Fruit fly (Drosophila melanogaster) whole organism, wandering third instar larva: ENCODE results near the gene Herc4.

Experiments used
- Abd-B ChIP-seq: fragments of >200 bp; optimal IDR thresholded peaks from 2 replicates; lab custom pipeline; 2017; ENCODE audit warnings: missing biosample characterization, missing genetic modification characterization
- CG32264 ChIP-seq: fragments of 200-800 bp; sonication (Bioruptor generic); optimal IDR thresholded peaks from 2 replicates; lab custom pipeline; 2016; ENCODE audit warnings: missing biosample characterization, missing genetic modification characterization
- CG9705 ChIP-seq: fragments of 200-800 bp; sonication (Bioruptor generic); optimal IDR thresholded peaks from 2 replicates; lab custom pipeline; 2018; ENCODE audit warnings: missing biosample characterization, mild to moderate bottlenecking, missing genetic modification characterization
- CrebA ChIP-seq: fragments of 200-800 bp; sonication (Bioruptor generic); optimal IDR thresholded peaks from 2 replicates; lab custom pipeline; 2016; ENCODE audit warnings: missing biosample characterization, mild to moderate bottlenecking, missing genetic modification characterization, borderline replicate concordance
- Dfd ChIP-seq: fragments of >200 bp; optimal IDR thresholded peaks from 2 replicates; lab custom pipeline; 2017; ENCODE audit warnings: missing biosample characterization, missing genetic modification characterization
- Dif ChIP-seq: fragments of 200-275, 200-300 bp; sonication (Bioruptor generic); optimal IDR thresholded peaks from 2 replicates; lab custom pipeline; 2018; ENCODE audit warnings: missing biosample characterization, missing genetic modification characterization; ENCODE audit not compliant: partially characterized antibody
- GATAd ChIP-seq: sonication (Bioruptor generic); optimal IDR thresholded peaks from 2 replicates; lab custom pipeline; 2016; ENCODE audit warnings: missing biosample characterization, missing genetic modification characterization
- HLH106 ChIP-seq: fragments of 200-800 bp; optimal IDR thresholded peaks from 3 replicates; lab custom pipeline; 2019; ENCODE audit warnings: missing biosample characterization, mild to moderate bottlenecking, missing genetic modification characterization, moderate library complexity
- Hnf4 ChIP-seq: fragments of 200-800 bp; sonication (Bioruptor generic); optimal IDR thresholded peaks from 2 replicates; lab custom pipeline; 2016; ENCODE audit warnings: missing biosample characterization, mild to moderate bottlenecking, missing genetic modification characterization
- Hr78 ChIP-seq: fragments of >200 bp; optimal IDR thresholded peaks from 2 replicates; lab custom pipeline; 2017; ENCODE audit warnings: missing biosample characterization, missing genetic modification characterization
- Hr83 ChIP-seq: fragments of 200-300 bp; sonication (Bioruptor generic); optimal IDR thresholded peaks from 2 replicates; lab custom pipeline; 2016; ENCODE audit warnings: missing biosample characterization, mild to moderate bottlenecking, missing genetic modification characterization, moderate library complexity; ENCODE audit not compliant: poor library complexity, severe bottlenecking
- Jra ChIP-seq: sonication (Bioruptor generic); optimal IDR thresholded peaks from 2 replicates; lab custom pipeline; 2016; ENCODE audit warnings: missing biosample characterization, missing genetic modification characterization
- Mio ChIP-seq: sonication (Bioruptor generic); optimal IDR thresholded peaks from 2 replicates; lab custom pipeline; 2016; ENCODE audit warnings: missing biosample characterization, missing genetic modification characterization
- Myc ChIP-seq: fragments of >200 bp; optimal IDR thresholded peaks from 2 replicates; lab custom pipeline; 2017
- OdsH ChIP-seq: fragments of 200-800 bp; sonication (Bioruptor generic); optimal IDR thresholded peaks from 2 replicates; lab custom pipeline; 2016; ENCODE audit warnings: missing biosample characterization, mild to moderate bottlenecking, missing genetic modification characterization
- Rel ChIP-seq, 2 experiments: fragments of 200-800 bp; sonication (Bioruptor generic) in 1 of 2; optimal IDR thresholded peaks; 2 replicates in 1 of 2; 3 replicates in 1 of 2; lab custom pipeline; 2016 to 2019; ENCODE audit warnings: mild to moderate bottlenecking in 2 of 2, missing biosample characterization in 2 of 2, missing genetic modification characterization in 2 of 2, moderate library complexity in 1 of 2
- Sp1 ChIP-seq: fragments of 200-800 bp; sonication (Bioruptor generic); optimal IDR thresholded peaks from 3 replicates; lab custom pipeline; 2019; ENCODE audit warnings: missing biosample characterization, mild to moderate bottlenecking, missing genetic modification characterization, moderate library complexity
- Vsx2 ChIP-seq: fragments of 200-300, 225-300 bp; sonication (Bioruptor generic); optimal IDR thresholded peaks from 2 replicates; lab custom pipeline; 2018; ENCODE audit warnings: missing biosample characterization, missing genetic modification characterization; ENCODE audit not compliant: partially characterized antibody
- br ChIP-seq: fragments of 200-800 bp; sonication (Bioruptor generic); optimal IDR thresholded peaks from 2 replicates; lab custom pipeline; 2016; ENCODE audit warnings: missing biosample characterization, missing genetic modification characterization
- brk ChIP-seq: fragments of 200-800 bp; sonication (Bioruptor generic); optimal IDR thresholded peaks from 2 replicates; lab custom pipeline; 2016; ENCODE audit warnings: missing biosample characterization, mild to moderate bottlenecking, missing genetic modification characterization
- dl ChIP-seq, 2 experiments: fragments of 175-275, 200-275 bp in 1 of 2; fragments of 200-275 bp in 1 of 2; sonication (Bioruptor generic); optimal IDR thresholded peaks; lab custom pipeline; 2018; ENCODE audit warnings: mild to moderate bottlenecking in 2 of 2, missing biosample characterization in 2 of 2, missing genetic modification characterization in 2 of 2, moderate library complexity in 2 of 2; ENCODE audit not compliant: partially characterized antibody in 2 of 2, insufficient read depth in 1 of 2
- dmrt93B ChIP-seq: fragments of 200-800 bp; sonication (Bioruptor generic); optimal IDR thresholded peaks from 2 replicates; lab custom pipeline; 2018; ENCODE audit warnings: missing biosample characterization, mild to moderate bottlenecking, missing genetic modification characterization
- dsf ChIP-seq: sonication (Bioruptor generic); optimal IDR thresholded peaks from 2 replicates; lab custom pipeline; 2016; ENCODE audit warnings: missing biosample characterization, missing genetic modification characterization, borderline replicate concordance
- ey ChIP-seq: fragments of 200-800 bp; sonication (Bioruptor generic); optimal IDR thresholded peaks from 2 replicates; lab custom pipeline; 2016; ENCODE audit warnings: missing biosample characterization, missing genetic modification characterization
- foxo ChIP-seq, 2 experiments: fragments of 200-800 bp; sonication (Bioruptor generic); optimal IDR thresholded peaks; 2 replicates in 1 of 2; 3 replicates in 1 of 2; lab custom pipeline; 2016 to 2017; ENCODE audit warnings: missing biosample characterization in 2 of 2, missing genetic modification characterization in 2 of 2
- fru ChIP-seq: fragments of 200-800 bp; sonication (Bioruptor generic); optimal IDR thresholded peaks from 3 replicates; lab custom pipeline; 2016; ENCODE audit warnings: missing biosample characterization, mild to moderate bottlenecking, missing genetic modification characterization
- h ChIP-seq: fragments of 200-800 bp; sonication (Bioruptor generic); optimal IDR thresholded peaks from 3 replicates; lab custom pipeline; 2016; ENCODE audit warnings: missing biosample characterization, mild to moderate bottlenecking, missing genetic modification characterization
- jim ChIP-seq: fragments of 175-275, 200-325 bp; sonication (Bioruptor generic); optimal IDR thresholded peaks from 2 replicates; lab custom pipeline; 2016; ENCODE audit warnings: missing biosample characterization, mild to moderate bottlenecking, missing genetic modification characterization
- lola ChIP-seq: fragments of >200 bp; optimal IDR thresholded peaks from 2 replicates; lab custom pipeline; 2017; ENCODE audit warnings: missing biosample characterization, missing genetic modification characterization
- psq ChIP-seq: fragments of 200-800 bp; sonication (Bioruptor generic); optimal IDR thresholded peaks from 3 replicates; lab custom pipeline; 2017; ENCODE audit warnings: missing biosample characterization, mild to moderate bottlenecking, missing genetic modification characterization, moderate library complexity
- rgr ChIP-seq: fragments of 200-800 bp; sonication (Bioruptor generic); optimal IDR thresholded peaks from 3 replicates; lab custom pipeline; 2016; ENCODE audit warnings: missing biosample characterization, mild to moderate bottlenecking, missing genetic modification characterization
- sage ChIP-seq: fragments of 200-800 bp; sonication (Bioruptor generic); optimal IDR thresholded peaks from 2 replicates; lab custom pipeline; 2016; ENCODE audit warnings: missing biosample characterization, mild to moderate bottlenecking, missing genetic modification characterization
- sv ChIP-seq: fragments of 200-800 bp; sonication (Bioruptor generic); optimal IDR thresholded peaks from 3 replicates; lab custom pipeline; 2016; ENCODE audit warnings: missing biosample characterization, missing genetic modification characterization
- tai ChIP-seq: sonication (Bioruptor generic); optimal IDR thresholded peaks from 2 replicates; lab custom pipeline; 2016; ENCODE audit warnings: missing biosample characterization, missing genetic modification characterization
- usp ChIP-seq: fragments of >200 bp; optimal IDR thresholded peaks from 2 replicates; lab custom pipeline; 2017; ENCODE audit warnings: missing biosample characterization, missing genetic modification characterization
- woc ChIP-seq: sonication (Bioruptor generic); optimal IDR thresholded peaks from 2 replicates; lab custom pipeline; 2016; ENCODE audit warnings: missing biosample characterization, mild to moderate bottlenecking, missing genetic modification characterization

Gene Herc4

DNA sequence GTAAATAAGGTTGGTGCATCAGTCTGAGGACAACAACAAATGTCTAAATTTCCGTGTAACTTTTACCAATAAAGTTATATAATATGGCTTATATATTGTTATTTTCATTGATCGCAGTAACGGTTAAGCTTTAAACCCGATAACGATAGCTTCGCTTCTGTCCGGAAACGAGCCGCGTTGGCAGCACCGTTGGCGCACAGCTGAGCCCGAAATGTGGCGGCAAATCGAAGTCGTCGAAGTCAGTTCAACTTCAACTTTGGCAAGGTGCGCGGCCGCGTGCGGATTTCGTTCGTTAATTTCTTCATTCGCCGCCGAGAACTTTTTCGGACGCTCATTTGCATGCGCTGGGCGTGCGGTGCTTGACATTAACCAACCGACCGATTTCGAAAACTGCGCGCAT, 4.7 kb downstream of the Herc4 start, which contains the start of gene Myo61F:
Myo61F (plus strand) TSS at position 240 of the 400 bp plus-strand sequence.
- TF ChIP-seq Rel (GFP tag; optimal IDR thresholded peaks at IDR 0.05; lab: Kevin White, UChicago): no peak
- peak; percentile 38 for TF ChIP-seq Rel (tag; optimal IDR thresholded peaks at IDR 0.05; lab: Kevin White, UChicago)
- TF ChIP-seq rgr (GFP tag; lab: Kevin White, UChicago): no peak

DNA sequence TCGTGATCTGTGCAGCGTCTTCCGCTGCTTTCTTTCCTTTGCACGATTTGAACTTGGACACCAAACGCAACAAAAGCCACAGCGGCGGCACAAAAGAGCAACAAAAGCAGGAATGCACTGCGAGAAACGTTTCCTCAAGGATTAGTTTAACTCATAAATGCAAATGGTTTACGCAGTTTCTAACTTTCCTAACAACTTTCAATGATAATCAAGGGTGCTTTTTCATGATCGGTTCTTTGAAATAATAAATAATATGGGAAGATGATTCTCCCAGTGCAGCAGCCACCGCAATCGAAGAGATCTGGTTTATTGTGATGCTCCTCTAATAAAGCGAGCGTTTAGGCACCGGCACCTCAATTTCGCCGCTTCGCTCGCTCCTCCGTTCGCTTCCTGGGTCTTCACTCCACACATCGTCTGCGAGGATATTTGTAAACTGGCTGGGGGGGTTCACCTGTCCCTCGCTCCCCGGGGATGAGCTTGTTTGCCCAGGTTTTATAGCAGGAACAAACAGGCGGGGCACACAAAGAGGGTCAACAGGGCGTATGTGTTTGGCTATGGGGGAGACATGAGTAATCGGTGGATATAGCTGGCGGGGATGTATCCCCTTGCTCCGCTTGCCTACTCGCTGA, 5.7 kb downstream of the Herc4 start:
- peak; percentile 83 for TF ChIP-seq Hr83
- peak; percentile 98 for TF ChIP-seq h (GFP tag; lab: Kevin White, UChicago)
- TF ChIP-seq Sp1 (GFP tag; lab: Kevin White, UChicago): peak; percentile 97
- peak; percentile 98 for TF ChIP-seq ey
- TF ChIP-seq Dif (GFP tag; lab: Kevin White, UChicago): peak; percentile 38
- peak; percentile 97 for TF ChIP-seq OdsH
- peak; percentile 94 for TF ChIP-seq Jra (GFP tag; lab: Kevin White, UChicago)
- peak; percentile 97 for TF ChIP-seq woc (GFP tag; lab: Kevin White, UChicago)
- peak; percentile 94 for TF ChIP-seq CG32264 (GFP tag; lab: Kevin White, UChicago)
- TF ChIP-seq lola: no peak
- peak; percentile 97 for TF ChIP-seq Hnf4 (GFP tag; lab: Kevin White, UChicago)
- no peak for TF ChIP-seq Myc (lab: Kevin White, UChicago)
- no peak for TF ChIP-seq tai (GFP tag; lab: Kevin White, UChicago)
- no peak for TF ChIP-seq jim
- TF ChIP-seq rgr (GFP tag; lab: Kevin White, UChicago): peak; percentile 97
- no peak for TF ChIP-seq Vsx2 (GFP tag; lab: Kevin White, UChicago)
- TF ChIP-seq psq (GFP tag; lab: Kevin White, UChicago): peak; percentile 96
- TF ChIP-seq foxo (GFP tag; optimal IDR thresholded peaks at IDR 0.05; lab: Kevin White, UChicago): peak; percentile 93 to 98
- peak; percentile 95 for TF ChIP-seq Rel (GFP tag; optimal IDR thresholded peaks at IDR 0.05; lab: Kevin White, UChicago)
- TF ChIP-seq Rel (tag; optimal IDR thresholded peaks at IDR 0.05; lab: Kevin White, UChicago): peak; percentile 79
- TF ChIP-seq sv (GFP tag; lab: Kevin White, UChicago): peak; percentile 49
- TF ChIP-seq usp (GFP tag; lab: Kevin White, UChicago): no peak
- no peak for TF ChIP-seq Dfd (GFP tag; lab: Kevin White, UChicago)
- TF ChIP-seq HLH106 (tag; lab: Kevin White, UChicago): peak; percentile 96
- TF ChIP-seq Mio: peak; percentile 77
- TF ChIP-seq br: peak; percentile 98
- no peak for TF ChIP-seq brk (GFP tag; lab: Kevin White, UChicago)
- no peak for TF ChIP-seq dl (GFP tag; optimal IDR thresholded peaks at IDR 0.05; lab: Kevin White, UChicago; ENCODE audit: insufficient read depth in 1 of 2, partially characterized antibody in 2 of 2)
- peak; percentile 76 for TF ChIP-seq GATAd (GFP tag; lab: Kevin White, UChicago)
- peak; percentile 98 for TF ChIP-seq fru
- TF ChIP-seq dsf (GFP tag; lab: Kevin White, UChicago): peak; percentile 88
- peak; percentile 92 for TF ChIP-seq dmrt93B
- TF ChIP-seq CG9705: peak; percentile 86
- TF ChIP-seq Abd-B (GFP tag; lab: Kevin White, UChicago): no peak

DNA sequence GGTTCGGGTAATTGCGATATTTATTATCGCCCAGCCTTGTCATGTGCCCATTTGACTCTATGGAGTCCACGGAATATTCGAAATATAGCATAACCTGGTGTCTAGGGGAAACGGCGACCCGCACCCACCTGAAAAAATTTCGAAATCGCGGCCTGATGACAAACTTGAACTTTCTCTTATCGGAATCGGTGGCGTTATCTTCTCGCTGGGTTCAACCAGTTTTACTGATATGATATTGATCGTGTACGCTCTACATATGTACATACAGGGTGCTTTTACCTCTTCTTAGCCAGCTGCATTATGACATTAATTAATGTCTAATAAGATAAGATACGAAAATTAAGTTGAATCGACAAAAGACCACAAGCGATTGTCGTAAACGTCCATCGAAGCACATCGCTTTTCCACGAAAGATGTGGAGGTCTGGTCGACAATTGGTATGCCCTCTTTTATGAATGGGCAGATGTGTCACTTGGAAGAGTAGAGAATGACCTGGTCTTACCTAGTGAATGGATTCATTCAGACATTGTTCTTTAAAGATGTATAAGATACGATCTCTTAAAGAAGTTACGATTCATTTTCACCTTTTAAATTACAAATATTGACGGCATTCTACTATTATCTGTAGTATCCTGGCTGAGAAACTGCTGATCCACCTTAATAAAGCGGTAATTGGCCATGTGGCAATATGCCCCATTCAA, 6.9 kb downstream of the Herc4 start:
- TF ChIP-seq Mio (no peak), CG32264 (GFP tag; lab: Kevin White, UChicago) (no peak), h (GFP tag; lab: Kevin White, UChicago) (peak; percentile 39), jim (no peak), sage (GFP tag; lab: Kevin White, UChicago) (no peak), tai (GFP tag; lab: Kevin White, UChicago) (no peak), psq (GFP tag; lab: Kevin White, UChicago) (no peak), Hnf4 (GFP tag; lab: Kevin White, UChicago) (no peak), CrebA (GFP tag; lab: Kevin White, UChicago) (no peak), Myc (lab: Kevin White, UChicago) (no peak), Dif (GFP tag; lab: Kevin White, UChicago) (no peak), GATAd (GFP tag; lab: Kevin White, UChicago) (no peak), dmrt93B (no peak), CG9705 (no peak), OdsH (no peak), lola (no peak), woc (GFP tag; lab: Kevin White, UChicago) (no peak), Sp1 (GFP tag; lab: Kevin White, UChicago) (no peak), sv (GFP tag; lab: Kevin White, UChicago) (no peak), Abd-B (GFP tag; lab: Kevin White, UChicago) (no peak), usp (GFP tag; lab: Kevin White, UChicago) (no peak), Hr83 (no peak), fru (peak; percentile 30), dl (GFP tag; optimal IDR thresholded peaks at IDR 0.05; lab: Kevin White, UChicago; ENCODE audit: insufficient read depth in 1 of 2, partially characterized antibody in 2 of 2) (no peak), foxo (GFP tag; optimal IDR thresholded peaks at IDR 0.05; lab: Kevin White, UChicago) (peak in 1 of 2 experiments; percentile 55), HLH106 (tag; lab: Kevin White, UChicago) (peak; percentile 6), br (peak; percentile 20), Vsx2 (GFP tag; lab: Kevin White, UChicago) (no peak), Jra (GFP tag; lab: Kevin White, UChicago) (no peak), Dfd (GFP tag; lab: Kevin White, UChicago) (no peak), brk (GFP tag; lab: Kevin White, UChicago) (no peak), rgr (GFP tag; lab: Kevin White, UChicago) (peak; percentile 19), Rel (GFP tag; optimal IDR thresholded peaks at IDR 0.05; lab: Kevin White, UChicago) (no peak), Rel (tag; optimal IDR thresholded peaks at IDR 0.05; lab: Kevin White, UChicago) (no peak), Hr78 (GFP tag; lab: Kevin White, UChicago) (peak; percentile 5), dsf (GFP tag; lab: Kevin White, UChicago) (no peak), ey (peak; percentile 52)
